Worm (Caenorhabditis elegans): Measurements from ENCODE around the gene Y49F6B.2.

DNA sequence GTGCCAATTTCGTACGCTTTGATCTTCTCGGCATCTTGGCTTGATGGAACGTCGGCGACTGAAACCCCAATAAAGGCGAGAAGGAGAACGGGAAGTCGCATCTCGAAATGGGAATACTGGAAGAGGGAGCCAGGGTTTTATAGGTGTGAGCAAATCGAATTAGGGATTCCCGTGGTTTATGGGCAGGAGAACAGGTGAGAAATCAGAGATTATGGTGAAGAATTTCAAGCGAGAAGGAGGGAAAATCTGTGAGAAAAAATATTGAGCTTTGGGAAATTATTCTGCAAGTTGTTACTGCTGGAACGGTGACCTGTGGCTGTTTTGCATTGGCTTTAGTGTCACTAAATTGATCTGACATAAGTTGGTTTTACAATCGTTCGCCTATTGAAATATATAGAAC, 31.2 kb upstream of the Y49F6B.2 start, which contains the start of gene Y49F6B.13:
- TF ChIP-seq him-1 (tag; optimal IDR thresholded peaks at IDR 0.05) (no peak), W03F9.2 (tag; optimal IDR thresholded peaks at IDR 0.05) (no peak)

Data from whole organism, L4/young adult.